Worm (Caenorhabditis elegans): Measurements from ENCODE around the gene srg-40.

srg-40 gene

DNA sequence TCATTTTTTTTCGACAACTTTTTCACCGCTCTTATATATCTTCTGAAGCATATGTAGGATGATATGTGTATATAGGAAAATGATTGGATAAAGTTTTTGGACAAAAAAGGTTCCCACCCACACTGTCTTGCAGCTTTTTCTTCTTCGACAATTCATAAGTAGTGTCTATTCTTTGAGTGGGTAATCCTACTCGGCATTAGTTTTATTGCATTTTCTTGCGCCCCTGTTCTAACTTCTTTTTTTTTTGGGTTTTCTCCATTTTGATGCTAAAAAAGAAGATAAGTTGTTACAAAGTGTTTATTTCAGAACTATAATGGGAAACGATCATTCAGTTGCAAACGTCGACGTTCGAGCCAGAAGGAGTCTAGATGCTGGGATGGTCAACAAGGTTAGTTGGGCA, 30.1 kb downstream of the srg-40 start, which contains the start of gene glb-3:
TSS of gene glb-3 (plus strand) at position 301 of the 400 bp plus-strand sequence.
- TF ChIP-seq dpl-1 (GFP tag; optimal IDR thresholded peaks at IDR 0.05) (no peak), grh-1 (GFP tag; IDR thresholded peaks at IDR 0.05) (no peak), pqm-1 (tag; optimal IDR thresholded peaks at IDR 0.05) (no peak)

DNA sequence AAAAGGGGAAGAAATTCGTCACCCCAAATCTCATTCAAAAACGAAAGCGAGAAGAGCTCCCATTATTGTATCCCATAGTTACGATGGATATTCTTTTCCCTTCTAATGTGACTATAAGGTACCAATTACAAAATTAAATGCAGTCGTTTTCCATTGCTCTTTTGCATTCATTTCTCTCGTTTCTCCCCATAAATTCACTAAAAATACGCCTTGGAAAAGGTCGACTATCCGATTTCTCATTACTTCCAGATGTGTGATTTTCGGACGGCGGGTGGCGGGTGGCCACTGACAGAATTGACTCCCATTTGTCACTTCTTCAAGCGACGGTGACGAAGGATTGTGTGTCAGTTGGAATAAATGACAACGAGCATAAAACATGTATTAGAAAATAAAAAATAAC, 30.9 kb downstream of the srg-40 start:
- peak; percentile 78 for TF ChIP-seq fkh-4 (tag; optimal IDR thresholded peaks at IDR 0.05; ENCODE audit: borderline replicate concordance)
- peak; percentile 96 for TF ChIP-seq dsc-1 (tag; optimal IDR thresholded peaks at IDR 0.05)
- no peak for TF ChIP-seq zip-4 (GFP tag; optimal IDR thresholded peaks at IDR 0.05)

DNA sequence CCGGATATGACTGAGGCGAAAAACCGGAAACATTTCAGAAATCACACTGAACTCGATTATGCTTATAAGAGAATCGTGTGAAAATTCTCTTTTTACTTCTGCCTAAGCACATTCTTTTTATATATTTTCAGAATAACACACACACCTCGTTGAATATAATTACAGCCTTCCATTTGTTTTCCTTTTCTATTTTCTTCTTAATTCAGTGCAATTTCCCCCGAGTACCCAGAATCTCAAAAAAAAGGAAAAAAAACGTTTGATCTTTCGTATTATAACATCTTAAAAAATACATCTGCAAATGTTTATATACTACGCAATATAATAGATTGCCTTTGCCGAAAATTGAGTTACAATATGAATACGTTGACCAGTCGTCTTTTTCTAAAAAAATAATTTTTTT, 32.6 kb downstream of the srg-40 start:
- TF ChIP-seq lir-3 (tag; optimal IDR thresholded peaks at IDR 0.05; ENCODE audit: poor library complexity) (no peak), mep-1 (tag; optimal IDR thresholded peaks at IDR 0.05) (no peak), lin-14 (GFP tag; optimal IDR thresholded peaks at IDR 0.05) (peak; percentile 6), fkh-8 (tag; optimal IDR thresholded peaks at IDR 0.05) (peak; percentile 54), nhr-71 (tag; optimal IDR thresholded peaks at IDR 0.05) (peak; percentile 21), nhr-11 (tag; optimal IDR thresholded peaks at IDR 0.05) (peak; percentile 0)

DNA sequence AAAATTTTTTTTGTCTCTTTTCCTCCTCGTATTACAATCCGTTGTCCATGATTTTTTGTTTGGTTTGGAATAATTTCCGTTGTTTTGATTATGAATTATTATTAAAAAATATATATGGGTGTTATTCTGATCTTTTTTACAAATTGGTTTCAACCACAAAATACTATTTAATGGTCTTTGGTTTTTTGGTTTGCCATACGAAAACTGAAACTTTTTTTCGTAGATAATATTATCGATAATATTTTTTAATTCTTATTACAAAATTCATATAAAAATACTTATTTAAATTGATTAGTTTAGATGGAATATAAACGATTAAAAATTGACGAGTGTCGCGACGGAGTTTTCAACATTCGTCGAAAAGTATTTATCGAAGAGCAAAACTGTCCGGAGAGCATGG, 37.2 kb downstream of the srg-40 start, which contains the start of gene jmjd-5:
TSS of gene jmjd-5 (plus strand) at position 301 of the 400 bp plus-strand sequence.
- TF ChIP-seq fkh-4 (tag; optimal IDR thresholded peaks at IDR 0.05; ENCODE audit: borderline replicate concordance), result no peak
- no peak for TF ChIP-seq aha-1 (tag; optimal IDR thresholded peaks at IDR 0.05)
- no peak for TF ChIP-seq mep-1 (tag; optimal IDR thresholded peaks at IDR 0.05)
- no peak for TF ChIP-seq fkh-10 (GFP tag; optimal IDR thresholded peaks at IDR 0.05)
- no peak for TF ChIP-seq C04F5.9 (tag; optimal IDR thresholded peaks at IDR 0.05)
- TF ChIP-seq nhr-237 (tag; optimal IDR thresholded peaks at IDR 0.05), result no peak
- no peak for TF ChIP-seq jun-1 (tag; optimal IDR thresholded peaks at IDR 0.05)

DNA sequence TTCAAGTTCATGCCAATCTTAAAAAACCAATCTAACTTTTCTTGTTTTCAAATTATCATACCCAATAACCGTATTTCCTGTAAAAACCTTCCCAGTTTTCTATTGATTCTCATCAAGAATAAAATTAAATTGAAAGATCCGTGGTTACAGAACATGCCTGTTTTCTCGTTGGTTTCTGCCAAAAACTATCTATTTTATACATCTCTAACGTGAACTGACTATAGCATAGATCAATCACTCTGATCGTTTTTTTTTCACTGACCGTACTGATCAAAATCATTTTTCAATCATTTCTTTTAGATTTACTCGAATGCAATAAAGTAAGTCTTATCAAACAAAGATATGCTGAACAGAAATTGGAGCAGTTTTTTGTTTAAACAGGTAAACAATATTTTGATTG, 39.5 kb downstream of the srg-40 start, which contains the start of gene C06H2.2:
TSS of gene C06H2.2 (plus strand) at position 301 of the 400 bp plus-strand sequence.
- TF ChIP-seq hlh-17 (GFP tag; optimal IDR thresholded peaks at IDR 0.05; ENCODE audit: borderline replicate concordance), result no peak
- no peak for TF ChIP-seq C34B4.2 (tag; optimal IDR thresholded peaks at IDR 0.05)
- TF ChIP-seq pax-3 (tag; optimal IDR thresholded peaks at IDR 0.05), result no peak
- no peak for TF ChIP-seq efl-1 (optimal IDR thresholded peaks at IDR 0.05)
- peak in 1 of 2 experiments; percentile 71 for TF ChIP-seq efl-1 (GFP tag; optimal IDR thresholded peaks at IDR 0.05 in 1 of 2)

DNA sequence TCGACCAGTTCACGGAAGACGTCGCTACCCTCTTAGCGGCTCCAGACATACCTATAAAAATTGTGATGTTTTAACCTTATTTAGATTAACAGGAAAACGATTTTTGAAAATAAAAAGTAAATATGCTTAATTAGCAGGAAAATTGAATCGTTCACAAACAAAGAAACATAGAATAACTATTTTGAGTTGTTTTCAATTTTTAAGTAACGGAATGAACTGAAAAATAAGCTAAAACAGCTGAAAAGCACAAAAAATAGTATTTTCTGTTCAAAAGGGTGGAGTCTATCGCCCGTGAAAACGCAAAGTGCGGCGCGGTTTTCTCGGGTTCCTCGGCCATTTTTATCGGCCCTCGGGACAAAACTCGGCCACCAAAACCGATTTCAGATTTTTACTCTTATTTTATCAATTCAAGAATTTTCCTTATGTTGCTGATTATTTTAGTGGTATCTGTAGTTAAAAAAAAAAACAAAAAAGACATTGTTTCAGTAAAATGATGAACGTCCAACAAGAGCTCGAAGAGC, 40.5 kb downstream of the srg-40 start, which contains the start of the genes atp-5 and lmtr-3:
TSS of gene atp-5 (minus strand) at position 51 of the 521 bp plus-strand sequence.
TSS of gene lmtr-3 (plus strand) at position 370 of the 521 bp plus-strand sequence.
- TF ChIP-seq mdl-1 (tag; optimal IDR thresholded peaks at IDR 0.05) (peak in 1 of 2 experiments; percentile 55), snpc-4 (tag; optimal IDR thresholded peaks at IDR 0.05) (peak; percentile 63), skn-1 (tag; optimal IDR thresholded peaks at IDR 0.05) (peak; percentile 70), unc-130 (tag; optimal IDR thresholded peaks at IDR 0.05) (peak; percentile 62), fos-1 (tag; optimal IDR thresholded peaks at IDR 0.05) (no peak), hpl-2 (GFP tag; optimal IDR thresholded peaks at IDR 0.05) (no peak), zip-4 (GFP tag; optimal IDR thresholded peaks at IDR 0.05) (no peak), rnt-1 (tag; optimal IDR thresholded peaks at IDR 0.05) (peak; percentile 98), elt-3 (tag; optimal IDR thresholded peaks at IDR 0.05) (peak in 1 of 6 experiments; percentile 68), isw-1 (GFP tag; IDR thresholded peaks at IDR 0.05) (peak; percentile 65), unc-86 (tag; optimal IDR thresholded peaks at IDR 0.05) (peak; percentile 58), aha-1 (tag; optimal IDR thresholded peaks at IDR 0.05) (no peak), lin-14 (GFP tag; optimal IDR thresholded peaks at IDR 0.05) (peak; percentile 90), egl-13 (tag; optimal IDR thresholded peaks at IDR 0.05) (peak; percentile 58), lin-15B (tag; optimal IDR thresholded peaks at IDR 0.05) (peak; percentile 64), ztf-11 (tag; optimal IDR thresholded peaks at IDR 0.05) (peak in 1 of 2 experiments; percentile 81), fkh-8 (tag; optimal IDR thresholded peaks at IDR 0.05) (peak; percentile 85), pqm-1 (tag; optimal IDR thresholded peaks at IDR 0.05) (no peak), efl-3 (GFP tag; optimal IDR thresholded peaks at IDR 0.05) (no peak), xbp-1 (tag; optimal IDR thresholded peaks at IDR 0.05) (peak; percentile 66), ama-1 (optimal IDR thresholded peaks at IDR 0.05) (no peak), nhr-84 (tag; optimal IDR thresholded peaks at IDR 0.05) (no peak), jun-1 (tag; optimal IDR thresholded peaks at IDR 0.05) (peak; percentile 54), tbx-2 (tag; optimal IDR thresholded peaks at IDR 0.05) (peak; percentile 80), lin-13 (GFP tag; optimal IDR thresholded peaks at IDR 0.05) (peak; percentile 59), ceh-63 (GFP tag; optimal IDR thresholded peaks at IDR 0.05) (no peak)
